Fruit fly (Drosophila melanogaster): ENCODE measurements around the gene Arp2.
A peak's percentile ranks its signal among the peaks of the same experiment; 100 is the strongest.

Arp2 gene

DNA sequence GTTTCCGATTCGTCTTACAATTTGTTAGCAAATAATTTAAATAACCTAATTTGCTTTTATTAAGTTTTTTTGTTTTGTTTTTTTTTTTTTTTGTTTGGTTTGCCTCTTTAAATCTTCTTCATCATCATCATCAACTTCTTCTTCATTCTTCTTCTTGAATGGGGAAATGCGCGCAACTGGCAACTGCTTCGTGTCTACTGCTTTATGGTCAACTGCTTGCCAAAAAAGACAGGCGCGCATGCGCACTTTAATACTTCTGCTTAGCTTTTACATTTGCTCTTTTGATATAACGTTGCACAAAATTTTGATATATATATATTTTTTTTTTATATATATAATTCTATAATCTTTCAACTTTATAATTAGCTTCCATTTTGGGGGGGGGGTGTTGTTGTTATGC, 11.6 kb upstream of the Arp2 start:
- no peak for TF ChIP-seq Ets21C (GFP tag; optimal IDR thresholded peaks at IDR 0.05)
- no peak for TF ChIP-seq Lpt (GFP tag; optimal IDR thresholded peaks at IDR 0.05)
- no peak for TF ChIP-seq CG8632 (GFP tag; optimal IDR thresholded peaks at IDR 0.05)
- no peak for TF ChIP-seq CG8119 (GFP tag; IDR thresholded peaks at IDR 0.05)
- no peak for TF ChIP-seq CG6276 (GFP tag; optimal IDR thresholded peaks at IDR 0.05)
- no peak for TF ChIP-seq ss (GFP tag; optimal IDR thresholded peaks at IDR 0.05)
- TF ChIP-seq Met (GFP tag; optimal IDR thresholded peaks at IDR 0.05) = no peak
- TF ChIP-seq CG3919 (GFP tag; optimal IDR thresholded peaks at IDR 0.05) = no peak
- TF ChIP-seq Gug (GFP tag; IDR thresholded peaks at IDR 0.05) = no peak
- TF ChIP-seq Eip93F (GFP tag; optimal IDR thresholded peaks at IDR 0.05) = no peak
- no peak for TF ChIP-seq CG34406 (GFP tag; optimal IDR thresholded peaks at IDR 0.05)
- TF ChIP-seq CG1621 (tag; optimal IDR thresholded peaks at IDR 0.05) = no peak
- TF ChIP-seq net (GFP tag; optimal IDR thresholded peaks at IDR 0.05) = no peak
- TF ChIP-seq CG6792 (GFP tag; optimal IDR thresholded peaks at IDR 0.05) = no peak
- no peak for TF ChIP-seq CG15336 (GFP tag; IDR thresholded peaks at IDR 0.05)
- TF ChIP-seq dsx (GFP tag; optimal IDR thresholded peaks at IDR 0.05; ENCODE audit: poor library complexity, severe bottlenecking) = no peak
- TF ChIP-seq Hr38 (GFP tag; optimal IDR thresholded peaks at IDR 0.05) = no peak

DNA sequence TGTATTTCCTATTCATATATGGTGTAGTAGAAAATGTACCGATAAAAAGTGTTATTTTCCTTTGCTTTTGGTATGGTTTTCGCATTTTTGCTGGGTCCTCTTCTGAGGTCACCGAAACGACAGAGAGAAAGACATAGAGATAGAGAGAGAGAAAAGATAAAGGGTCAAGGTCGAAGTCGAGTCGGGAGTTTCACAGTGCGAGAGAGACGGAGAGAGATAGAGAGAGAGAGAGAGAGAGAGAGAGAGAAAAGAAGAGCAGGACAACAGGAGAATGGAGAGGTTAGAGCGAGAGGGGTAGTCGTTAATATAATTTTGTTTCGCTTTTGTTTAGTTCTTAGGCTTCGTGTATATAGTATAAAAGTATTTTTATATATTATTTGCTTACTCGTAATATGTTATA, 8.5 kb upstream of the Arp2 start:
- TF ChIP-seq CG4318 (GFP tag; optimal IDR thresholded peaks at IDR 0.05) = no peak
- no peak for TF ChIP-seq Ets21C (GFP tag; optimal IDR thresholded peaks at IDR 0.05)
- TF ChIP-seq Hr39 (GFP tag; optimal IDR thresholded peaks at IDR 0.05) = peak; percentile 36
- TF ChIP-seq CG11762 (GFP tag; optimal IDR thresholded peaks at IDR 0.05; ENCODE audit: insufficient read depth) = no peak
- TF ChIP-seq CG11294 (GFP tag; IDR thresholded peaks at IDR 0.05) = no peak

DNA sequence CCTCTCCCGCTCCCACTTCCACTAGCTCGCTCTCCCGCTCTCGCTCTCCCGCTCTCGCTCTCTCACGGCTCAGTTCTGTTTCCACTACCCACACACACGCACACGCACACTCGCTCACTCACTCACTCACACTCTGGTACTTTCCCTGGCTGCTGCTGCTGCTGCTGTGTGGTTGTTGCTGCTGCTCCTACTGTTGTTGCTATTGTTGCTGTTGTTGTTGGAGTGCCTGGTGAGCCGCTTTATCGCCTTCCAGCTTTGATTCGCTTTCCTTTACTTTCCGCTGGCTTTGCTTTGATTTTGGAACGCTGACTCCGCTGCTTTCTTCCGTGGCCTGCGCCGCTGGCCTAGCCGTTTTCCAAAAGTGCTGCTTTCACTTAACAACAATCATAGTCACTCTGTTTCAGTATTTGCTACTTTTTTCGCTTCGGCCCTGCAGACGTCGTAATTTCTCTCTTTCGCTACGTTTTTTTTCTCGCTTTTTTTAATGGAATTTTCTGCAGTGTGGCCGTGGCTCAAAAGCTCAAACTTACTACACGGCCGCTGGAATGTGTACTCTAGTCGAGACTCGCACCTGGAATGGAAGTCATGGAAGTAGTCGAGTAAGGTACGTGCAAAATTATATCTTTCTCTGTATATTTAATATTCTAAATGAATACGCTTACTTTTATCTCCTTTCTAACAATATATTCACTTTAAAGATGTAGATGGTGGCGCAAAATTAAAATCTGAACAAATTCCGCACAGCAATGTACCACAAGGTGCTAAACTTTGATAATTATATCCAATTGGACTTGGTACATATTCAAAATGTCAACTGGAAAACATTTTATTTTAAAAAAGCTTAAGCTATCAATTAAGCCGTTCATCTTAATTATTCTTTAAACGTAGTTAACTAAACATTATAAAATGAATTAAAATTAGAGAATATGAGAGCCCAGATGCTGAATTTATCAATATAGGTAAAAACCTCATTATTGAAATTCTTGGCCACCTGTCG, 6.0 kb upstream of the Arp2 start, which contains the start of gene Pp2B-14D:
Gene Pp2B-14D, minus strand, starts transcription at position 503 of the 997 bp plus-strand sequence.
- no peak for TF ChIP-seq vri (GFP tag; optimal IDR thresholded peaks at IDR 0.05)
- no peak for TF ChIP-seq CG8632 (GFP tag; optimal IDR thresholded peaks at IDR 0.05)
- peak; percentile 68 for TF ChIP-seq svp (GFP tag)
- TF ChIP-seq fkh (GFP tag; optimal IDR thresholded peaks at IDR 0.05) = peak; percentile 81
- TF ChIP-seq CG6276 (GFP tag; optimal IDR thresholded peaks at IDR 0.05) = peak; percentile 33
- TF ChIP-seq lz (GFP tag; optimal IDR thresholded peaks at IDR 0.05) = no peak
- TF ChIP-seq Blimp-1 (GFP tag; optimal IDR thresholded peaks at IDR 0.05) = peak; percentile 37
- TF ChIP-seq Hr38 (GFP tag; optimal IDR thresholded peaks at IDR 0.05) = no peak
- TF ChIP-seq CG16779 (tag; optimal IDR thresholded peaks at IDR 0.05) = no peak
- TF ChIP-seq Met (GFP tag; optimal IDR thresholded peaks at IDR 0.05) = no peak
- TF ChIP-seq CG6808 (GFP tag; optimal IDR thresholded peaks at IDR 0.05) = peak; percentile 18
- TF ChIP-seq CG10669 (GFP tag; optimal IDR thresholded peaks at IDR 0.05) = no peak
- TF ChIP-seq CG3919 (GFP tag; optimal IDR thresholded peaks at IDR 0.05) = peak; percentile 3
- peak; percentile 6 for TF ChIP-seq cyc (GFP tag; optimal IDR thresholded peaks at IDR 0.05)
- TF ChIP-seq Sox15 (GFP tag; optimal IDR thresholded peaks at IDR 0.05) = no peak
- TF ChIP-seq CG32006 (GFP tag; optimal IDR thresholded peaks at IDR 0.05) = no peak
- peak; percentile 72 for TF ChIP-seq Eip78C (GFP tag)
- peak; percentile 40; the same call in 1 of the 3 replicates for TF ChIP-seq CG8119 (GFP tag; IDR thresholded peaks at IDR 0.05)
- TF ChIP-seq CG6792 (GFP tag; optimal IDR thresholded peaks at IDR 0.05) = no peak
- TF ChIP-seq CG3032 (tag; optimal IDR thresholded peaks at IDR 0.05) = peak; percentile 20
- TF ChIP-seq CG11762 (GFP tag; optimal IDR thresholded peaks at IDR 0.05; ENCODE audit: insufficient read depth) = no peak
- peak; percentile 34 for TF ChIP-seq esn (GFP tag; optimal IDR thresholded peaks at IDR 0.05)
- no peak for TF ChIP-seq CG11294 (GFP tag; IDR thresholded peaks at IDR 0.05)
- TF ChIP-seq CG9139 (GFP tag; optimal IDR thresholded peaks at IDR 0.05) = peak; percentile 43
- no peak for TF ChIP-seq spab (GFP tag; optimal IDR thresholded peaks at IDR 0.05)
- TF ChIP-seq Smox (GFP tag; optimal IDR thresholded peaks at IDR 0.05) = no peak
- no peak for TF ChIP-seq CG11902 (GFP tag; optimal IDR thresholded peaks at IDR 0.05)
- TF ChIP-seq Sox102F (GFP tag; optimal IDR thresholded peaks at IDR 0.05) = peak; percentile 49
- no peak; the same call in 2 of the 3 replicates for TF ChIP-seq CG6163 (GFP tag; IDR thresholded peaks at IDR 0.05)
- peak; percentile 69 for TF ChIP-seq CG1621 (tag; optimal IDR thresholded peaks at IDR 0.05)
- no peak for TF ChIP-seq CG8319 (GFP tag; optimal IDR thresholded peaks at IDR 0.05)
- no peak for TF ChIP-seq CG4318 (GFP tag; optimal IDR thresholded peaks at IDR 0.05)
- TF ChIP-seq CG7368 (GFP tag; optimal IDR thresholded peaks at IDR 0.05) = no peak
- TF ChIP-seq CG6854 (GFP tag; optimal IDR thresholded peaks at IDR 0.05) = peak; percentile 48
- TF ChIP-seq ss (GFP tag; optimal IDR thresholded peaks at IDR 0.05) = peak; percentile 39 to 66
- TF ChIP-seq Lpt (GFP tag; optimal IDR thresholded peaks at IDR 0.05) = no peak
